Fruit fly (Drosophila melanogaster) whole organism, embryonic: ENCODE data around the gene CG9586.

ENCODE experiments used
- CG10147 ChIP-seq: fragments of 200-800 bp; sonication (Bioruptor generic); optimal IDR thresholded peaks from 2 replicates; lab custom pipeline; 2019; ENCODE audit warnings: missing biosample characterization, mild to moderate bottlenecking, missing genetic modification characterization, moderate library complexity
- CG10274 ChIP-seq: fragments of 200-800 bp; sonication (Bioruptor generic); optimal IDR thresholded peaks from 3 replicates; lab custom pipeline; 2017; ENCODE audit warnings: missing biosample characterization, mild to moderate bottlenecking, missing genetic modification characterization
- CG10321 ChIP-seq: fragments of 200-800 bp; sonication (Bioruptor generic); IDR thresholded peaks from 2 replicates; pipeline ENCODE4 v1.3.6; 2022; ENCODE audit warnings: missing biosample characterization, missing genetic modification characterization
- CG10366 ChIP-seq: fragments of 200-800 bp; sonication (Bioruptor generic); IDR thresholded peaks from 2 replicates; pipeline ENCODE4 v1.3.6; 2022; ENCODE audit warnings: missing biosample characterization, missing genetic modification characterization
- CG11696 ChIP-seq: fragments of 200-800 bp; sonication (Bioruptor generic); IDR thresholded peaks from 2 replicates; pipeline ENCODE4 v1.3.6; 2022; ENCODE audit warnings: missing biosample characterization, missing genetic modification characterization
- CG12299 ChIP-seq: fragments of 200-800 bp; sonication (Bioruptor generic); optimal IDR thresholded peaks from 2 replicates; lab custom pipeline; 2018; ENCODE audit warnings: missing biosample characterization, mild to moderate bottlenecking, missing genetic modification characterization
- CG15601 ChIP-seq: fragments of 200-800 bp; sonication (Bioruptor generic); optimal IDR thresholded peaks from 3 replicates; lab custom pipeline; 2019; ENCODE audit warnings: missing biosample characterization, mild to moderate bottlenecking, missing genetic modification characterization, moderate library complexity
- CG1647 ChIP-seq: fragments of 200-800 bp; sonication (Bioruptor generic); optimal IDR thresholded peaks from 3 replicates; lab custom pipeline; 2016; ENCODE audit warnings: missing biosample characterization, missing genetic modification characterization
- CG18599 ChIP-seq: fragments of 200-800 bp; sonication (Bioruptor generic); optimal IDR thresholded peaks from 3 replicates; lab custom pipeline; 2017; ENCODE audit warnings: missing biosample characterization, missing genetic modification characterization, mild to moderate bottlenecking, moderate library complexity, missing genetic modification reagents
- CG2202 ChIP-seq: fragments of 200-800 bp; sonication (Bioruptor generic); optimal IDR thresholded peaks from 2 replicates; lab custom pipeline; 2018; ENCODE audit warnings: missing biosample characterization, mild to moderate bottlenecking, missing genetic modification characterization
- CG34224 ChIP-seq: fragments of 200-800 bp; sonication (Bioruptor generic); IDR thresholded peaks from 3 replicates; pipeline ENCODE4 v1.3.6; 2022; ENCODE audit warnings: missing biosample characterization, missing genetic modification characterization; ENCODE audit not compliant: partially characterized antibody
- CG34422 ChIP-seq: fragments of 200-800 bp; sonication (Bioruptor generic); IDR thresholded peaks from 3 replicates; pipeline ENCODE4 v1.3.6; 2022; ENCODE audit warnings: missing biosample characterization, missing genetic modification characterization
- CG7839 ChIP-seq: fragments of 200-800 bp; sonication (Bioruptor generic); optimal IDR thresholded peaks from 3 replicates; lab custom pipeline; 2018; ENCODE audit warnings: missing biosample characterization, mild to moderate bottlenecking, missing genetic modification characterization, moderate library complexity
- CG8089 ChIP-seq: fragments of 200-800 bp; sonication (Bioruptor generic); optimal IDR thresholded peaks from 3 replicates; lab custom pipeline; 2016; ENCODE audit warnings: missing biosample characterization, missing genetic modification characterization
- CG8944 ChIP-seq: fragments of 200-800 bp; sonication (Bioruptor generic); optimal IDR thresholded peaks from 3 replicates; lab custom pipeline; 2016; ENCODE audit warnings: missing biosample characterization, missing genetic modification characterization
- CG9215 ChIP-seq: fragments of 200-800 bp; sonication (Bioruptor generic); IDR thresholded peaks from 2 replicates; pipeline ENCODE4 v1.3.6; 2022; ENCODE audit warnings: missing biosample characterization, missing genetic modification characterization
- CG9817 ChIP-seq: fragments of 200-800 bp; sonication (Bioruptor generic); optimal IDR thresholded peaks from 2 replicates; lab custom pipeline; 2018; ENCODE audit warnings: missing biosample characterization, mild to moderate bottlenecking, missing genetic modification characterization, moderate library complexity
- Camta ChIP-seq: fragments of 200-800 bp; sonication (Bioruptor generic); optimal IDR thresholded peaks from 2 replicates; lab custom pipeline; 2016; ENCODE audit warnings: missing biosample characterization, missing genetic modification characterization
- Doc2 ChIP-seq: fragments of 200-800 bp; sonication (Bioruptor generic); IDR thresholded peaks from 2 replicates; pipeline ENCODE4 v1.3.6; 2022; ENCODE audit warnings: missing biosample characterization, missing genetic modification characterization
- HmgZ ChIP-seq: fragments of 200-800 bp; sonication (Bioruptor generic); optimal IDR thresholded peaks from 2 replicates; lab custom pipeline; 2018; ENCODE audit warnings: missing biosample characterization, mild to moderate bottlenecking, missing genetic modification characterization
- Kr ChIP-seq: fragments of 200-800 bp; sonication (Bioruptor generic); optimal IDR thresholded peaks from 2 replicates; lab custom pipeline; 2017; ENCODE audit warnings: missing biosample characterization, mild to moderate bottlenecking, missing genetic modification characterization
- Med ChIP-seq: fragments of 200-800 bp; sonication (Bioruptor generic); peaks from one replicate; lab custom pipeline; 2016; ENCODE audit warnings: missing biosample characterization, missing genetic modification characterization, mild to moderate bottlenecking, inconsistent platforms, moderate library complexity
- Mes4 ChIP-seq: fragments of 200-800 bp; sonication (Bioruptor generic); optimal IDR thresholded peaks from 2 replicates; lab custom pipeline; 2016; ENCODE audit warnings: missing biosample characterization, missing genetic modification characterization
- Mrtf ChIP-seq: fragments of 200-800 bp; sonication (Bioruptor generic); IDR thresholded peaks from 3 replicates; pipeline ENCODE4 v1.3.6; 2022; ENCODE audit warnings: missing biosample characterization, missing genetic modification characterization
- Neu2 ChIP-seq: fragments of 200-800 bp; sonication (Bioruptor generic); optimal IDR thresholded peaks from 3 replicates; lab custom pipeline; 2016; ENCODE audit warnings: missing biosample characterization, missing genetic modification characterization, borderline replicate concordance
- Ravus ChIP-seq: fragments of 200-800 bp; sonication (Bioruptor generic); IDR thresholded peaks from 2 replicates; pipeline ENCODE4 v1.3.6; 2022; ENCODE audit warnings: missing biosample characterization, missing genetic modification characterization
- Xrp1 ChIP-seq: fragments of 200-800 bp; sonication (Bioruptor generic); IDR thresholded peaks from 2 replicates; pipeline ENCODE4 v1.3.6; 2022; ENCODE audit warnings: missing biosample characterization, missing genetic modification characterization
- amos ChIP-seq: fragments of 200-800 bp; sonication (Bioruptor generic); IDR thresholded peaks from 2 replicates; pipeline ENCODE4 v1.3.6; 2022; ENCODE audit warnings: missing biosample characterization, missing genetic modification characterization; ENCODE audit not compliant: partially characterized antibody
- cato ChIP-seq: fragments of 200-800 bp; sonication (Bioruptor generic); optimal IDR thresholded peaks from 2 replicates; lab custom pipeline; 2016; ENCODE audit warnings: missing biosample characterization, missing genetic modification characterization, borderline replicate concordance
- chn ChIP-seq: fragments of 200-800 bp; sonication (Bioruptor generic); optimal IDR thresholded peaks from 2 replicates; lab custom pipeline; 2016; ENCODE audit warnings: missing biosample characterization, missing genetic modification characterization
- cwo ChIP-seq: fragments of 200-800 bp; sonication (Bioruptor generic); optimal IDR thresholded peaks from 3 replicates; lab custom pipeline; 2017; ENCODE audit warnings: missing biosample characterization, missing genetic modification characterization, mild to moderate bottlenecking, moderate library complexity, missing genetic modification reagents
- da ChIP-seq: fragments of 200-800 bp; sonication (Bioruptor generic); optimal IDR thresholded peaks from 2 replicates; lab custom pipeline; 2016; ENCODE audit warnings: missing biosample characterization, missing genetic modification characterization
- dati ChIP-seq: fragments of 200-800 bp; sonication (Bioruptor generic); IDR thresholded peaks from 2 replicates; pipeline ENCODE4 v1.3.6; 2022; ENCODE audit warnings: missing biosample characterization, missing genetic modification characterization
- dimm ChIP-seq: fragments of 200-800 bp; sonication (Bioruptor generic); IDR thresholded peaks from 2 replicates; pipeline ENCODE4 v1.3.6; 2022; ENCODE audit warnings: missing biosample characterization, missing genetic modification characterization
- ftz-f1 ChIP-seq: fragments of 200-800 bp; sonication (Bioruptor generic); optimal IDR thresholded peaks from 2 replicates; lab custom pipeline; 2016; ENCODE audit warnings: missing biosample characterization, missing genetic modification characterization
- gce ChIP-seq: fragments of 200-800 bp; sonication (Bioruptor generic); IDR thresholded peaks from 3 replicates; pipeline ENCODE4 v1.3.6; 2022; ENCODE audit warnings: missing biosample characterization, missing genetic modification characterization
- gfzf ChIP-seq: fragments of 200-800 bp; sonication (Bioruptor generic); optimal IDR thresholded peaks from 2 replicates; lab custom pipeline; 2016; ENCODE audit warnings: missing biosample characterization, mild to moderate bottlenecking, missing genetic modification characterization, moderate library complexity
- gro ChIP-seq: fragments of 200-800 bp; sonication (Bioruptor generic); optimal IDR thresholded peaks from 2 replicates; lab custom pipeline; 2016; ENCODE audit warnings: missing biosample characterization, missing genetic modification characterization
- mirr ChIP-seq: fragments of 200-800 bp; sonication (Bioruptor generic); optimal IDR thresholded peaks from 3 replicates; lab custom pipeline; 2018; ENCODE audit warnings: missing biosample characterization, mild to moderate bottlenecking, missing genetic modification characterization
- mld ChIP-seq: fragments of 200-800 bp; sonication (Bioruptor generic); IDR thresholded peaks from 3 replicates; pipeline ENCODE4 v1.3.6; 2022; ENCODE audit warnings: missing biosample characterization, missing genetic modification characterization; ENCODE audit not compliant: partially characterized antibody
- phol ChIP-seq: fragments of 200-800 bp; sonication (Bioruptor generic); optimal IDR thresholded peaks from 3 replicates; lab custom pipeline; 2018; ENCODE audit warnings: missing biosample characterization, mild to moderate bottlenecking, missing genetic modification characterization, moderate library complexity
- pzg ChIP-seq: fragments of 200-800 bp; sonication (Bioruptor generic); optimal IDR thresholded peaks from 3 replicates; lab custom pipeline; 2018; ENCODE audit warnings: missing biosample characterization, mild to moderate bottlenecking, missing genetic modification characterization, moderate library complexity
- schlank ChIP-seq: fragments of 200-800 bp; sonication (Bioruptor generic); optimal IDR thresholded peaks from 2 replicates; lab custom pipeline; 2018; ENCODE audit warnings: missing biosample characterization, mild to moderate bottlenecking, missing genetic modification characterization
- sd ChIP-seq: fragments of 200-800 bp; sonication (Bioruptor generic); optimal IDR thresholded peaks from 3 replicates; lab custom pipeline; 2018; ENCODE audit warnings: missing biosample characterization, mild to moderate bottlenecking, missing genetic modification characterization, moderate library complexity
- sima ChIP-seq: fragments of 200-800 bp; sonication (Bioruptor generic); optimal IDR thresholded peaks from 2 replicates; lab custom pipeline; 2016; ENCODE audit warnings: missing biosample characterization, missing genetic modification characterization
- sr ChIP-seq: fragments of 200-800 bp; sonication (Bioruptor generic); IDR thresholded peaks from 3 replicates; pipeline ENCODE4 v1.3.6; 2022; ENCODE audit warnings: missing biosample characterization, missing genetic modification characterization
- stwl ChIP-seq: fragments of 200-800 bp; sonication (Bioruptor generic); optimal IDR thresholded peaks from 3 replicates; lab custom pipeline; 2018; ENCODE audit warnings: missing biosample characterization, mild to moderate bottlenecking, missing genetic modification characterization, moderate library complexity
- trh ChIP-seq: fragments of 200-800 bp; sonication (Bioruptor generic); optimal IDR thresholded peaks from 2 replicates; lab custom pipeline; 2016; ENCODE audit warnings: missing biosample characterization, missing genetic modification characterization
- ttk ChIP-seq: fragments of 200-800 bp; sonication (Bioruptor generic); IDR thresholded peaks from 2 replicates; pipeline ENCODE4 v2.1.2; 2022; ENCODE audit warnings: missing biosample characterization, missing genetic modification characterization
- tup ChIP-seq: fragments of 200-800 bp; sonication (Bioruptor generic); optimal IDR thresholded peaks from 2 replicates; lab custom pipeline; 2016; ENCODE audit warnings: missing biosample characterization, mild to moderate bottlenecking, missing genetic modification characterization, moderate library complexity
- zfh2 ChIP-seq: fragments of 200-800 bp; sonication (Bioruptor generic); optimal IDR thresholded peaks from 2 replicates; lab custom pipeline; 2016; ENCODE audit warnings: missing biosample characterization, missing genetic modification characterization

Gene CG9586

DNA sequence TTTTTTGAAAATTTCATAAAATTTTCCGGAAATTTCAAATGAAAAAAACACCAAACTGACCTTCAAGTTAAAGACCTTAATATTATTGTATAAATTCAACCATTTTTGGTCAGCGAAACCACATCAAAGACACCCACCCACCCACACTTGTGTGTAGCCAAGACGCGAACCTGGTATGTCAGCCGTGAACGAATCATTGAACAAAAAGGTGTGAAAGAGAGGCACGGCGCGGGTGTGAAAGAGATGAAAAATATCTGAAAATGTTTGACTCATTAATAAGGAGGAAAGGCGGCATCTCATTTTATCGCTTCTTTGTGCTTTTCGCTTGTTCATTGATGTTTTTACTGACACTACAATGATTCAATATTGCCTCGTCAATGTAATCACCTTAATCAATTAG lies 8.0 kb downstream of the CG9586 start (continued):
- TF ChIP-seq CG11696 (GFP tag; lab: Robert Waterston, UW) (no peak), trh (GFP tag; lab: Kevin White, UChicago) (no peak), CG10321 (peak; percentile 75), mirr (peak; percentile 22), dimm (no peak), sd (peak; percentile 95), CG18599 (GFP tag; lab: Kevin White, UChicago) (no peak), CG9215 (GFP tag; lab: Robert Waterston, UW) (no peak), Med (GFP tag; lab: Kevin White, UChicago) (peak; percentile 79), zfh2 (GFP tag; lab: Kevin White, UChicago) (no peak), CG10274 (GFP tag; lab: Kevin White, UChicago) (no peak), Ravus (GFP tag; lab: Robert Waterston, UW) (no peak), cato (GFP tag; lab: Kevin White, UChicago) (no peak), CG2202 (tag; lab: Kevin White, UChicago) (no peak), amos (GFP tag; lab: Robert Waterston, UW) (peak; percentile 29; the same call in 1 of the 2 replicates), stwl (peak; percentile 85), gce (GFP tag; lab: Robert Waterston, UW) (no peak), Kr (GFP tag; lab: Kevin White, UChicago) (no peak), CG10366 (GFP tag; lab: Robert Waterston, UW) (no peak), CG7839 (tag; lab: Kevin White, UChicago) (peak; percentile 13), Neu2 (GFP tag; lab: Kevin White, UChicago) (no peak), chn (GFP tag; lab: Kevin White, UChicago) (peak; percentile 45), gro (GFP tag; lab: Kevin White, UChicago) (no peak), CG10147 (GFP tag; lab: Kevin White, UChicago) (no peak), CG9817 (tag; lab: Kevin White, UChicago) (no peak), Mrtf (no peak), da (GFP tag; lab: Kevin White, UChicago) (no peak), Mes4 (GFP tag; lab: Kevin White, UChicago) (no peak), CG1647 (GFP tag; lab: Kevin White, UChicago) (no peak), CG15601 (peak; percentile 69), mld (no peak), phol (tag; lab: Kevin White, UChicago) (peak; percentile 29), HmgZ (tag; lab: Kevin White, UChicago) (peak; percentile 18), CG34224 (GFP tag; lab: Robert Waterston, UW) (no peak), schlank (tag; lab: Kevin White, UChicago) (no peak), dati (GFP tag; lab: Robert Waterston, UW) (no peak), CG12299 (tag; lab: Kevin White, UChicago) (no peak), CG34422 (GFP tag; lab: Robert Waterston, UW) (no peak), Doc2 (GFP tag; lab: Robert Waterston, UW) (no peak), sima (GFP tag; lab: Kevin White, UChicago) (no peak), ttk (GFP tag; lab: Robert Waterston, UW) (no peak), sr (GFP tag; lab: Robert Waterston, UW) (peak; percentile 98), cwo (no peak), Xrp1 (GFP tag; lab: Robert Waterston, UW) (no peak; the same call in 1 of the 2 replicates), ftz-f1 (GFP tag; lab: Kevin White, UChicago) (peak; percentile 90), Camta (GFP tag; lab: Kevin White, UChicago) (no peak), gfzf (GFP tag; lab: Kevin White, UChicago) (peak; percentile 37), pzg (GFP tag; lab: Kevin White, UChicago) (peak; percentile 11), CG8944 (no peak), tup (GFP tag; lab: Kevin White, UChicago) (no peak), CG8089 (GFP tag; lab: Kevin White, UChicago) (no peak)
